Worm (Caenorhabditis elegans) whole organism, midembryonic: ENCODE results near the gene F43C11.4.

ENCODE experiments used
- T22C8.4 ChIP-seq: fragments of 200-800 bp; sonication (Bioruptor generic); IDR thresholded peaks from 2 replicates; pipeline ENCODE4 v1.3.6; 2022; ENCODE audit warnings: missing genetic modification characterization, missing compliant biosample characterization
- cog-1 ChIP-seq: sonication (generic microtip); optimal IDR thresholded peaks from 2 replicates; lab custom pipeline; 2016; ENCODE audit warnings: missing genetic modification characterization, missing compliant biosample characterization
- flt-1 ChIP-seq: fragments of 200-800 bp; sonication (Bioruptor generic); IDR thresholded peaks from 2 replicates; pipeline ENCODE4 v1.3.6; 2022; ENCODE audit warnings: missing genetic modification characterization, missing compliant biosample characterization
- ref-1 ChIP-seq: fragments of 200-800 bp; sonication (Bioruptor generic); conservative IDR thresholded peaks from 2 replicates; pipeline ENCODE4 v1.3.6; 2022; ENCODE audit warnings: missing genetic modification reagents, missing genetic modification characterization, missing compliant biosample characterization
- tab-1 ChIP-seq: fragments of 200-800 bp; sonication (Bioruptor generic); IDR thresholded peaks from 2 replicates; pipeline ENCODE4 v1.3.6; 2022; ENCODE audit warnings: missing genetic modification characterization, missing compliant biosample characterization
- ztf-29 ChIP-seq: fragments of 200-800 bp; sonication (Bioruptor generic); IDR thresholded peaks from 2 replicates; pipeline ENCODE4 v1.3.6; 2022; ENCODE audit warnings: missing genetic modification reagents, missing genetic modification characterization, missing compliant biosample characterization

ce11 chrII:2302330-2302729 lies 44.4 kb upstream of the F43C11.4 start, which contains the start of gene B0281.6:
- TF ChIP-seq ztf-29 (GFP tag; lab: Robert Waterston, UW) = no peak
- TF ChIP-seq cog-1 = no peak
- no peak for TF ChIP-seq flt-1 (GFP tag; lab: Robert Waterston, UW)
- TF ChIP-seq T22C8.4 = no peak
- no peak for TF ChIP-seq ref-1 (GFP tag; lab: Robert Waterston, UW)
- no peak for TF ChIP-seq tab-1
